Worm (Caenorhabditis elegans) whole organism, L3 larva: Measurements from ENCODE around the gene mcm-3.

Experiments used
- R02D3.7 ChIP-seq: fragments of 150-350 bp; optimal IDR thresholded peaks from 2 replicates; lab custom pipeline; 2014; ENCODE audit warnings: missing biosample characterization, missing genetic modification characterization
- ZK546.5 ChIP-seq: sonication (generic microtip); optimal IDR thresholded peaks from 2 replicates; lab custom pipeline; 2017; ENCODE audit warnings: missing biosample characterization, missing genetic modification characterization
- aly-2 ChIP-seq: fragments of 150-350 bp; optimal IDR thresholded peaks from 2 replicates; lab custom pipeline; 2014; ENCODE audit warnings: missing biosample characterization, missing genetic modification characterization
- ama-1 ChIP-seq: fragments of 150-350 bp; optimal IDR thresholded peaks from 2 replicates; lab custom pipeline; 2018
- ceh-16 ChIP-seq: sonication (generic microtip); optimal IDR thresholded peaks from 2 replicates; lab custom pipeline; 2017; ENCODE audit warnings: missing biosample characterization, missing genetic modification characterization
- ceh-82 ChIP-seq: fragments of 150-350 bp; optimal IDR thresholded peaks from 2 replicates; lab custom pipeline; 2014; ENCODE audit warnings: missing biosample characterization, missing genetic modification characterization
- ceh-9 ChIP-seq: sonication (generic microtip); optimal IDR thresholded peaks from 2 replicates; lab custom pipeline; 2018; ENCODE audit warnings: missing biosample characterization, missing genetic modification characterization
- daf-12 ChIP-seq: fragments of 150-350 bp; optimal IDR thresholded peaks from 2 replicates; lab custom pipeline; 2014; ENCODE audit warnings: missing biosample characterization, missing genetic modification reagents, missing genetic modification characterization
- elt-1 ChIP-seq: fragments of 150-350 bp; optimal IDR thresholded peaks from 2 replicates; lab custom pipeline; 2014; ENCODE audit warnings: missing biosample characterization, missing genetic modification characterization
- elt-2 ChIP-seq: sonication (generic microtip); optimal IDR thresholded peaks from 2 replicates; lab custom pipeline; 2016; ENCODE audit warnings: missing genetic modification reagents, mild to moderate bottlenecking, missing genetic modification characterization, missing compliant biosample characterization
- eor-1 ChIP-seq, 2 experiments: fragments of 150-350 bp; optimal IDR thresholded peaks; 2 replicates each; lab custom pipeline; 2014 to 2018; ENCODE audit warnings: missing biosample characterization in 2 of 2, missing genetic modification characterization in 2 of 2
- fkh-2 ChIP-seq: fragments of 150-350 bp; optimal IDR thresholded peaks from 2 replicates; lab custom pipeline; 2014; ENCODE audit warnings: missing biosample characterization, missing genetic modification reagents, missing genetic modification characterization
- fos-1 ChIP-seq: fragments of 150-350 bp; optimal IDR thresholded peaks from 2 replicates; lab custom pipeline; 2014; ENCODE audit warnings: missing biosample characterization, missing genetic modification characterization
- hmg-11 ChIP-seq: sonication (generic microtip); optimal IDR thresholded peaks from 2 replicates; lab custom pipeline; 2016; ENCODE audit warnings: missing genetic modification characterization, missing compliant biosample characterization
- jun-1 ChIP-seq: fragments of 150-350 bp; optimal IDR thresholded peaks from 2 replicates; lab custom pipeline; 2014; ENCODE audit warnings: missing biosample characterization, missing genetic modification reagents, missing genetic modification characterization
- lin-15B ChIP-seq: fragments of 150-350 bp; optimal IDR thresholded peaks from 2 replicates; lab custom pipeline; 2014; ENCODE audit warnings: missing biosample characterization, missing genetic modification characterization
- lin-39 ChIP-seq: fragments of 150-350 bp; optimal IDR thresholded peaks from 2 replicates; lab custom pipeline; 2018; ENCODE audit warnings: missing biosample characterization, missing genetic modification reagents, missing genetic modification characterization
- lsy-12 ChIP-seq: sonication (generic microtip); optimal IDR thresholded peaks from 2 replicates; lab custom pipeline; 2016; ENCODE audit warnings: mild to moderate bottlenecking, missing genetic modification characterization, missing compliant biosample characterization
- mdl-1 ChIP-seq: fragments of 150-350 bp; optimal IDR thresholded peaks from 2 replicates; lab custom pipeline; 2014; ENCODE audit warnings: missing biosample characterization, missing genetic modification characterization
- nfya-1 ChIP-seq: sonication (generic microtip); optimal IDR thresholded peaks from 2 replicates; lab custom pipeline; 2017; ENCODE audit warnings: missing genetic modification characterization, mild to moderate bottlenecking, missing compliant biosample characterization, antibody characterized with exemption, moderate library complexity; ENCODE audit not compliant: insufficient read depth
- nhr-11 ChIP-seq: fragments of 150-350 bp; optimal IDR thresholded peaks from 2 replicates; lab custom pipeline; 2014; ENCODE audit warnings: missing biosample characterization, missing genetic modification characterization
- nhr-12 ChIP-seq: fragments of 150-350 bp; optimal IDR thresholded peaks from 2 replicates; lab custom pipeline; 2014; ENCODE audit warnings: missing biosample characterization, missing genetic modification characterization
- nhr-23 ChIP-seq: fragments of 150-350 bp; optimal IDR thresholded peaks from 2 replicates; lab custom pipeline; 2014; ENCODE audit warnings: missing biosample characterization, missing genetic modification reagents, missing genetic modification characterization
- nhr-25 ChIP-seq: sonication (generic microtip); optimal IDR thresholded peaks from 2 replicates; lab custom pipeline; 2017; ENCODE audit warnings: missing biosample characterization, missing genetic modification characterization
- nhr-43 ChIP-seq: sonication (generic microtip); optimal IDR thresholded peaks from 2 replicates; lab custom pipeline; 2016; ENCODE audit warnings: mild to moderate bottlenecking, missing genetic modification characterization, missing compliant biosample characterization; ENCODE audit not compliant: poor library complexity, severe bottlenecking
- nhr-67 ChIP-seq: fragments of 150-350 bp; optimal IDR thresholded peaks from 2 replicates; lab custom pipeline; 2014; ENCODE audit warnings: missing biosample characterization, missing genetic modification characterization
- nhr-77 ChIP-seq: fragments of 150-350 bp; optimal IDR thresholded peaks from 2 replicates; lab custom pipeline; 2014; ENCODE audit warnings: missing biosample characterization, missing genetic modification characterization
- pha-4 ChIP-seq: fragments of 150-350 bp; optimal IDR thresholded peaks from 2 replicates; lab custom pipeline; 2014; ENCODE audit warnings: missing biosample characterization, missing genetic modification reagents, missing genetic modification characterization
- sea-2 ChIP-seq: fragments of 150-350 bp; sonication (generic microtip); optimal IDR thresholded peaks from 4 replicates; lab custom pipeline; 2014; ENCODE audit warnings: missing biosample characterization, missing genetic modification reagents, missing genetic modification characterization
- skn-1 ChIP-seq: fragments of 150-350 bp; optimal IDR thresholded peaks from 2 replicates; lab custom pipeline; 2014; ENCODE audit warnings: missing biosample characterization, missing genetic modification characterization
- snpc-4 ChIP-seq: fragments of 150-350 bp; optimal IDR thresholded peaks from 2 replicates; lab custom pipeline; 2014; ENCODE audit warnings: missing biosample characterization, missing genetic modification characterization
- tbx-2 ChIP-seq: sonication (generic microtip); optimal IDR thresholded peaks from 2 replicates; lab custom pipeline; 2016; ENCODE audit warnings: mild to moderate bottlenecking, missing genetic modification characterization, missing compliant biosample characterization
- unc-39 ChIP-seq: sonication (generic microtip); optimal IDR thresholded peaks from 4 replicates; lab custom pipeline; 2017; ENCODE audit warnings: missing biosample characterization, missing genetic modification characterization
- unc-62 ChIP-seq: fragments of 150-350 bp; sonication (generic microtip); optimal IDR thresholded peaks from 4 replicates; lab custom pipeline; 2014; ENCODE audit warnings: missing biosample characterization, missing genetic modification reagents, missing genetic modification characterization
- zag-1 ChIP-seq: fragments of 150-350 bp; optimal IDR thresholded peaks from 2 replicates; lab custom pipeline; 2014; ENCODE audit warnings: missing biosample characterization, missing genetic modification characterization
- ztf-4 ChIP-seq: fragments of 150-350 bp; optimal IDR thresholded peaks from 2 replicates; lab custom pipeline; 2014; ENCODE audit warnings: missing biosample characterization, missing genetic modification characterization

mcm-3 gene

DNA sequence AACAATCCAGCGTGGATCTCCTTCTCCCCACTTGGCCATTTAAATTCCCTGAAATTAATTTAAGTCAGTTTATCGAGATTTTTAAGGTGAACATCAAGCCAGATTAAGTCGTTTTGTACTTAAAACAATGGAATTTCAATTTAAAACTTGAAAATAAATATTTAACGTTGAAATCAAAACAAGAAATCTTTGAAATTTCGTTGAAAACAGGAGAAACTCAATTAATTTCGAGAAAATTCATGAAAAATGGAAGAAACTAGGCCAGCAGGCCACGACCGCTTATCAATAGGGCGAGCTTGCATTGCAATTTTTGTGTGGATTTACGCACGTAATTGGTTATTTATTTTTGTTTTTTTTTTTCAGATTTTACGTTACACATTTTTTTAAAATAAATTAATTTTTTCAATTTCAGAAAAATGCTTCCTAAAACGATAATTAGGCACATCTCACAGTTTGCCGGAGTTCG lies 26.0 kb upstream of the mcm-3 start, which contains the start of the genes ahsa-1 and C01G10.7 (continued):
- TF ChIP-seq nhr-43 (tag; lab: Kevin White, UChicago) (peak; percentile 95), lsy-12 (tag; lab: Kevin White, UChicago) (peak; percentile 85), nhr-77 (tag; lab: Kevin White, UChicago) (peak; percentile 37), skn-1 (tag; lab: Kevin White, UChicago) (peak; percentile 15), tbx-2 (tag; lab: Kevin White, UChicago) (peak; percentile 37), elt-1 (no peak), daf-12 (tag; lab: Kevin White, UChicago) (no peak), nfya-1 (peak; percentile 89)

DNA sequence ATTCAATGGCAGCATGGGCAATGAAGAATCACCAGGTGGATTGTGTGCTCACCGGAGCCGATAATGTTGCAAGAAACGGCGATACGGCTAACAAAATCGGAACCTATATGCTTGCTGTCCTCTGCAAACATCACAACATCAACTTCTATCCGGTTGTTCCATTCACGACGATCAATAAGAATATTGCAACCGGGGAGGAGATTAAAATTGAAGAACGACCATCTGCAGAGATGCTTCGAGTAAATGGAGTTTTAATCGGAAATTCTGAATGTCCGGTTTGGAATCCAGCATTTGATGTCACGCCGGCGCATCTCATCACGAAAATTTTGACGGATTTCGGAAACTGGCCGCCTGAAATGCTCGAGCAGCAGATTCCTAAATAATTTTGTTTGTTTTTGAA lies 24.3 kb upstream of the mcm-3 start:
- no peak for TF ChIP-seq nhr-11 (tag; lab: Kevin White, UChicago)
- no peak for TF ChIP-seq eor-1 (tag; optimal IDR thresholded peaks at IDR 0.05; lab: Kevin White, UChicago)
- peak; percentile 84 for TF ChIP-seq ama-1 (lab: Kevin White, UChicago)
- no peak for TF ChIP-seq ceh-82 (tag; lab: Kevin White, UChicago)
- no peak for TF ChIP-seq jun-1 (tag; lab: Kevin White, UChicago)
- TF ChIP-seq snpc-4 (tag; lab: Kevin White, UChicago) = no peak
- TF ChIP-seq skn-1 (tag; lab: Kevin White, UChicago) = no peak
- peak; percentile 15 for TF ChIP-seq elt-2
- no peak for TF ChIP-seq R02D3.7
- no peak for TF ChIP-seq ceh-16
- TF ChIP-seq sea-2 (GFP tag; lab: Kevin White, UChicago) = no peak
- TF ChIP-seq hmg-11 = no peak
- TF ChIP-seq nhr-67 (tag; lab: Kevin White, UChicago) = no peak
- no peak for TF ChIP-seq lin-15B (tag; lab: Kevin White, UChicago)
- no peak for TF ChIP-seq nhr-12 (tag; lab: Kevin White, UChicago)

DNA sequence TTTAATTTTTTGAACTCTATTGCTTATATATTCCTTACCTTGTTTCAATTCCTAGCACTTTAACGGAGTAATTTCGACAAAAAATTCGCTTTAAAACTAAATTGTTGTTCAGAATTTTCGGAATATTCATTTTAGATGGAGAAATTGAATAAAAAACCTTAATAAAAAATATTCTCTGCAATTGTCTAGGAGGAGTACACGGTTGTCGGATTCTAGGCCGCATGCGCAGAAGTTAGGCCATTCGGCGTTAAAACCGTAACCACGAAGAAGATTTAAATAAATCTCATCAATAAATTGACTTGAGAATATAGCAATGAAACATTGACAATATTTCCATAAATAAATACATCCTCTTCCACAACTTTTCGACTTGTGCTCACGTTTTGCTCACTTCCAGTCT lies 22.9 kb upstream of the mcm-3 start, which contains the start of the genes C01G10.10 and C01G10.9:
TSS of gene C01G10.10 (minus strand) at position 151 of the 400 bp plus-strand sequence.
TSS of gene C01G10.9 (plus strand) at position 240 of the 400 bp plus-strand sequence.
- no peak for TF ChIP-seq ceh-9 (tag; lab: Kevin White, UChicago)
- peak; percentile 8 for TF ChIP-seq elt-1
- TF ChIP-seq ceh-16 = no peak
- peak; percentile 9 for TF ChIP-seq R02D3.7
- no peak for TF ChIP-seq aly-2
- TF ChIP-seq hmg-11 = peak; percentile 33
- no peak for TF ChIP-seq nhr-12 (tag; lab: Kevin White, UChicago)
- peak in 1 of 2 experiments; percentile 67 for TF ChIP-seq eor-1 (tag; optimal IDR thresholded peaks at IDR 0.05; lab: Kevin White, UChicago)
- no peak for TF ChIP-seq zag-1
- TF ChIP-seq nfya-1 = peak; percentile 39
- peak; percentile 41 for TF ChIP-seq elt-2
- TF ChIP-seq snpc-4 (tag; lab: Kevin White, UChicago) = peak; percentile 62
- TF ChIP-seq nhr-23 (tag; lab: Kevin White, UChicago) = peak; percentile 43
- TF ChIP-seq nhr-25 = peak; percentile 8
- peak; percentile 66 for TF ChIP-seq pha-4 (tag; lab: Kevin White, UChicago)
- TF ChIP-seq lin-15B (tag; lab: Kevin White, UChicago) = peak; percentile 57
- TF ChIP-seq nhr-43 (tag; lab: Kevin White, UChicago) = peak; percentile 91
- peak; percentile 16 for TF ChIP-seq lin-39 (tag; lab: Kevin White, UChicago)

DNA sequence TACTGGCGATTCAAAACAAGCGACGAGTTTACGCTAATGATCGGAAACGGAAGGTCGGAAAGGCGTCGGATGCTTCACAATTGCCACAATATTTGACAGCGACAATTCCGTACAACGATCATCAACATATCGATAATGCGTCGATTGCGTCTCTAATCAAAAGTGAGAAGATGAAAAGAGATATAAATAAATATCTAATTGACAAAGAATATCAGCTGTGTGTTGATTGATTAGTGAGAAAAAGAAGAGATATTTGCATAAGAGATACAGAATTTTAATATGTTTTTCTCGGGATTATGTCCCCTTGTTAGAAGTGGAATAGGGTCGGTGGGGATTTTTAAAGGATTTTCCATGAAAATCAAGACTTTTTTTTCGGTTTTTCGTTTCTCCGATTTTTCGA lies 19.2 kb upstream of the mcm-3 start:
- TF ChIP-seq ztf-4 (tag; lab: Kevin White, UChicago) (no peak), daf-12 (tag; lab: Kevin White, UChicago) (no peak), jun-1 (tag; lab: Kevin White, UChicago) (no peak), ZK546.5 (tag; lab: Kevin White, UChicago) (no peak), mdl-1 (tag; lab: Kevin White, UChicago) (no peak), fkh-2 (tag; lab: Kevin White, UChicago) (no peak), ceh-16 (no peak), nhr-12 (tag; lab: Kevin White, UChicago) (no peak), elt-1 (no peak), unc-62 (GFP tag; lab: Kevin White, UChicago) (no peak), hmg-11 (no peak), unc-39 (no peak), lin-15B (tag; lab: Kevin White, UChicago) (no peak), ceh-9 (tag; lab: Kevin White, UChicago) (no peak), fos-1 (tag; lab: Kevin White, UChicago) (no peak), aly-2 (no peak), ceh-82 (tag; lab: Kevin White, UChicago) (no peak), ama-1 (lab: Kevin White, UChicago) (no peak)
